Fruit fly (Drosophila melanogaster) whole organism, wandering third instar larva: ENCODE measurements around the gene CG3587.

Experiments
- Abd-B ChIP-seq: fragments of >200 bp; optimal IDR thresholded peaks from 2 replicates; lab custom pipeline; 2017; ENCODE audit warnings: missing biosample characterization, missing genetic modification characterization
- CG32264 ChIP-seq: fragments of 200-800 bp; sonication (Bioruptor generic); optimal IDR thresholded peaks from 2 replicates; lab custom pipeline; 2016; ENCODE audit warnings: missing biosample characterization, missing genetic modification characterization
- CG9705 ChIP-seq: fragments of 200-800 bp; sonication (Bioruptor generic); optimal IDR thresholded peaks from 2 replicates; lab custom pipeline; 2018; ENCODE audit warnings: missing biosample characterization, mild to moderate bottlenecking, missing genetic modification characterization
- CrebA ChIP-seq: fragments of 200-800 bp; sonication (Bioruptor generic); optimal IDR thresholded peaks from 2 replicates; lab custom pipeline; 2016; ENCODE audit warnings: missing biosample characterization, mild to moderate bottlenecking, missing genetic modification characterization, borderline replicate concordance
- Dfd ChIP-seq: fragments of >200 bp; optimal IDR thresholded peaks from 2 replicates; lab custom pipeline; 2017; ENCODE audit warnings: missing biosample characterization, missing genetic modification characterization
- Dif ChIP-seq: fragments of 200-275, 200-300 bp; sonication (Bioruptor generic); optimal IDR thresholded peaks from 2 replicates; lab custom pipeline; 2018; ENCODE audit warnings: missing biosample characterization, missing genetic modification characterization; ENCODE audit not compliant: partially characterized antibody
- GATAd ChIP-seq: sonication (Bioruptor generic); optimal IDR thresholded peaks from 2 replicates; lab custom pipeline; 2016; ENCODE audit warnings: missing biosample characterization, missing genetic modification characterization
- HLH106 ChIP-seq: fragments of 200-800 bp; optimal IDR thresholded peaks from 3 replicates; lab custom pipeline; 2019; ENCODE audit warnings: missing biosample characterization, mild to moderate bottlenecking, missing genetic modification characterization, moderate library complexity
- Hnf4 ChIP-seq: fragments of 200-800 bp; sonication (Bioruptor generic); optimal IDR thresholded peaks from 2 replicates; lab custom pipeline; 2016; ENCODE audit warnings: missing biosample characterization, mild to moderate bottlenecking, missing genetic modification characterization
- Hr78 ChIP-seq: fragments of >200 bp; optimal IDR thresholded peaks from 2 replicates; lab custom pipeline; 2017; ENCODE audit warnings: missing biosample characterization, missing genetic modification characterization
- Hr83 ChIP-seq: fragments of 200-300 bp; sonication (Bioruptor generic); optimal IDR thresholded peaks from 2 replicates; lab custom pipeline; 2016; ENCODE audit warnings: missing biosample characterization, mild to moderate bottlenecking, missing genetic modification characterization, moderate library complexity; ENCODE audit not compliant: poor library complexity, severe bottlenecking
- Jra ChIP-seq: sonication (Bioruptor generic); optimal IDR thresholded peaks from 2 replicates; lab custom pipeline; 2016; ENCODE audit warnings: missing biosample characterization, missing genetic modification characterization
- Mio ChIP-seq: sonication (Bioruptor generic); optimal IDR thresholded peaks from 2 replicates; lab custom pipeline; 2016; ENCODE audit warnings: missing biosample characterization, missing genetic modification characterization
- Myc ChIP-seq: fragments of >200 bp; optimal IDR thresholded peaks from 2 replicates; lab custom pipeline; 2017
- N ChIP-seq: fragments of >200 bp; optimal IDR thresholded peaks from 2 replicates; lab custom pipeline; 2018; ENCODE audit warnings: missing biosample characterization, missing external identifiers, missing genetic modification characterization
- OdsH ChIP-seq: fragments of 200-800 bp; sonication (Bioruptor generic); optimal IDR thresholded peaks from 2 replicates; lab custom pipeline; 2016; ENCODE audit warnings: missing biosample characterization, mild to moderate bottlenecking, missing genetic modification characterization
- Rel ChIP-seq, 2 experiments: fragments of 200-800 bp; sonication (Bioruptor generic) in 1 of 2; optimal IDR thresholded peaks; 2 replicates in 1 of 2; 3 replicates in 1 of 2; lab custom pipeline; 2016 to 2019; ENCODE audit warnings: mild to moderate bottlenecking in 2 of 2, missing biosample characterization in 2 of 2, missing genetic modification characterization in 2 of 2, moderate library complexity in 1 of 2
- Sp1 ChIP-seq: fragments of 200-800 bp; sonication (Bioruptor generic); optimal IDR thresholded peaks from 3 replicates; lab custom pipeline; 2019; ENCODE audit warnings: missing biosample characterization, mild to moderate bottlenecking, missing genetic modification characterization, moderate library complexity
- Vsx2 ChIP-seq: fragments of 200-300, 225-300 bp; sonication (Bioruptor generic); optimal IDR thresholded peaks from 2 replicates; lab custom pipeline; 2018; ENCODE audit warnings: missing biosample characterization, missing genetic modification characterization; ENCODE audit not compliant: partially characterized antibody
- br ChIP-seq: fragments of 200-800 bp; sonication (Bioruptor generic); optimal IDR thresholded peaks from 2 replicates; lab custom pipeline; 2016; ENCODE audit warnings: missing biosample characterization, missing genetic modification characterization
- brk ChIP-seq: fragments of 200-800 bp; sonication (Bioruptor generic); optimal IDR thresholded peaks from 2 replicates; lab custom pipeline; 2016; ENCODE audit warnings: missing biosample characterization, mild to moderate bottlenecking, missing genetic modification characterization
- dl ChIP-seq, 2 experiments: fragments of 175-275, 200-275 bp in 1 of 2; fragments of 200-275 bp in 1 of 2; sonication (Bioruptor generic); optimal IDR thresholded peaks; lab custom pipeline; 2018; ENCODE audit warnings: mild to moderate bottlenecking in 2 of 2, missing biosample characterization in 2 of 2, missing genetic modification characterization in 2 of 2, moderate library complexity in 2 of 2; ENCODE audit not compliant: partially characterized antibody in 2 of 2, insufficient read depth in 1 of 2
- dmrt93B ChIP-seq: fragments of 200-800 bp; sonication (Bioruptor generic); optimal IDR thresholded peaks from 2 replicates; lab custom pipeline; 2018; ENCODE audit warnings: missing biosample characterization, mild to moderate bottlenecking, missing genetic modification characterization
- dsf ChIP-seq: sonication (Bioruptor generic); optimal IDR thresholded peaks from 2 replicates; lab custom pipeline; 2016; ENCODE audit warnings: missing biosample characterization, missing genetic modification characterization, borderline replicate concordance
- ey ChIP-seq: fragments of 200-800 bp; sonication (Bioruptor generic); optimal IDR thresholded peaks from 2 replicates; lab custom pipeline; 2016; ENCODE audit warnings: missing biosample characterization, missing genetic modification characterization
- foxo ChIP-seq, 2 experiments: fragments of 200-800 bp; sonication (Bioruptor generic); optimal IDR thresholded peaks; 2 replicates in 1 of 2; 3 replicates in 1 of 2; lab custom pipeline; 2016 to 2017; ENCODE audit warnings: missing biosample characterization in 2 of 2, missing genetic modification characterization in 2 of 2
- fru ChIP-seq: fragments of 200-800 bp; sonication (Bioruptor generic); optimal IDR thresholded peaks from 3 replicates; lab custom pipeline; 2016; ENCODE audit warnings: missing biosample characterization, mild to moderate bottlenecking, missing genetic modification characterization
- h ChIP-seq: fragments of 200-800 bp; sonication (Bioruptor generic); optimal IDR thresholded peaks from 3 replicates; lab custom pipeline; 2016; ENCODE audit warnings: missing biosample characterization, mild to moderate bottlenecking, missing genetic modification characterization
- jim ChIP-seq: fragments of 175-275, 200-325 bp; sonication (Bioruptor generic); optimal IDR thresholded peaks from 2 replicates; lab custom pipeline; 2016; ENCODE audit warnings: missing biosample characterization, mild to moderate bottlenecking, missing genetic modification characterization
- lola ChIP-seq: fragments of >200 bp; optimal IDR thresholded peaks from 2 replicates; lab custom pipeline; 2017; ENCODE audit warnings: missing biosample characterization, missing genetic modification characterization
- pan ChIP-seq: fragments of >200 bp; optimal IDR thresholded peaks from 2 replicates; lab custom pipeline; 2017
- psq ChIP-seq: fragments of 200-800 bp; sonication (Bioruptor generic); optimal IDR thresholded peaks from 3 replicates; lab custom pipeline; 2017; ENCODE audit warnings: missing biosample characterization, mild to moderate bottlenecking, missing genetic modification characterization, moderate library complexity
- rgr ChIP-seq: fragments of 200-800 bp; sonication (Bioruptor generic); optimal IDR thresholded peaks from 3 replicates; lab custom pipeline; 2016; ENCODE audit warnings: missing biosample characterization, mild to moderate bottlenecking, missing genetic modification characterization
- sage ChIP-seq: fragments of 200-800 bp; sonication (Bioruptor generic); optimal IDR thresholded peaks from 2 replicates; lab custom pipeline; 2016; ENCODE audit warnings: missing biosample characterization, mild to moderate bottlenecking, missing genetic modification characterization
- sv ChIP-seq: fragments of 200-800 bp; sonication (Bioruptor generic); optimal IDR thresholded peaks from 3 replicates; lab custom pipeline; 2016; ENCODE audit warnings: missing biosample characterization, missing genetic modification characterization
- tai ChIP-seq: sonication (Bioruptor generic); optimal IDR thresholded peaks from 2 replicates; lab custom pipeline; 2016; ENCODE audit warnings: missing biosample characterization, missing genetic modification characterization
- usp ChIP-seq: fragments of >200 bp; optimal IDR thresholded peaks from 2 replicates; lab custom pipeline; 2017; ENCODE audit warnings: missing biosample characterization, missing genetic modification characterization
- woc ChIP-seq: sonication (Bioruptor generic); optimal IDR thresholded peaks from 2 replicates; lab custom pipeline; 2016; ENCODE audit warnings: missing biosample characterization, mild to moderate bottlenecking, missing genetic modification characterization

CG3587 gene

DNA sequence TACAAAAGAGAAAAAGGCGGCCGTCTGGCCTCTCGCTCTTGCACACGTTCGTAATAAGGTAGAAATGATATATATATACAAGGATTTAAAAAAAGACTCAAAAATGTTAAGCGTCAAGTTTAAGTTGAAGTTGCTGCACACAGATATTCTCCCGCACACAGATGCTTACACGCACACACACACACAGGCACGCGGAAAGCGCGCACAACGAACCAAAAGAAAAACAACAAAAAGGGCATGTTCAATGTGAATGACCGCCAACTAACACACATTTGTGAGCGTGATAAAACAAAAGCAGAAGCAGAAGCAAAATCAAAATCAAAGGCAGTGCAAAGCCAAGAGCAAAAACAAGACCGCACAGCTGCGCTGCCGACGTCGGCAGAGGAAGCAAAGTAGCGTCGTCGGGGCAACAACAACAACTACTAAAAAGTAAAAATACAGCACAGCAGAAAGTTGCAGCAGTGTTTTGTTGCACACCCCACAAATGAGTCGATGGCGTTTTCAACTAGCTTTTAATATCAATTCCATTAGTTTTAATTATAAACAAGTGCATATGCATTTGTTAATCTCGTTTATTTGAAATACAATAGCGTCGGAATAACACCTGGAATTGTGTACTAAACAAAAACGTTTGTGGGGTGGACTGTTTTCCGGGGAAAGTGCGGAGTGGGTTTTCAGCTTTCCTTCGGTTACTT lies 7.2 kb downstream of the CG3587 start (continued):
- TF ChIP-seq psq (GFP tag; lab: Kevin White, UChicago): peak; percentile 94
- TF ChIP-seq N (GFP tag; lab: Kevin White, UChicago): no peak
- no peak for TF ChIP-seq Vsx2
- TF ChIP-seq CG9705 (GFP tag; lab: Kevin White, UChicago): peak; percentile 95
- TF ChIP-seq Abd-B (GFP tag; lab: Kevin White, UChicago): no peak
- peak; percentile 97 for TF ChIP-seq woc

DNA sequence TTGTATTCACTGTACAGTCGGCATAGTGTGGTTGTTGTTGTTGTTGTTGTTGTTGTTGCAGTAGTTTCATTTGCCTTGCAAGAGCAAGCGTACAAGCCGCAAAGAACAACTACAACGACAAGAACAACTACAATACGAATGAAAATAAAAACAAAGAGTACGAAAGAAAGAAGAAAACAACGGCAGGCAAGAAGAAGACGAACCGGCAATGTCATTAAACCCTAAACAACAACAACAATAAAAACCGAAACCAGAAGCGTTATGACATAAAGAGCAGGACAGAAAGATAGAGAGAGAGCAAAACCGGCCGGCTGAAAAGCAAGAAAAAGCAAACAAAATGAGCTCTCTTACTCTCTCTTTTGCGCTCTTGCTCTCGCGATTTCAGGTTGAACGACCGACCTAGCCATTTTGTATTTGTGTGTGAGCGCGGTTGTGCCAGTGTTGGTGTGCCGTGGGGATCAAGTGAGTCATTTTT lies 7.8 kb downstream of the CG3587 start:
- TF ChIP-seq rgr (GFP tag; lab: Kevin White, UChicago): no peak
- peak; percentile 75 for TF ChIP-seq psq (GFP tag; lab: Kevin White, UChicago)
- no peak for TF ChIP-seq sv (GFP tag; lab: Kevin White, UChicago)
- TF ChIP-seq dl (GFP tag; optimal IDR thresholded peaks at IDR 0.05; lab: Kevin White, UChicago; ENCODE audit: insufficient read depth in 1 of 2, partially characterized antibody in 2 of 2): peak; percentile 84 to 92
- peak; percentile 84 for TF ChIP-seq Dif (GFP tag; lab: Kevin White, UChicago)
- no peak for TF ChIP-seq Abd-B (GFP tag; lab: Kevin White, UChicago)
- no peak for TF ChIP-seq Rel (GFP tag; optimal IDR thresholded peaks at IDR 0.05; lab: Kevin White, UChicago)
- TF ChIP-seq Rel (tag; optimal IDR thresholded peaks at IDR 0.05; lab: Kevin White, UChicago): no peak
- TF ChIP-seq woc: peak; percentile 45
- TF ChIP-seq Hnf4 (GFP tag; lab: Kevin White, UChicago): no peak

DNA sequence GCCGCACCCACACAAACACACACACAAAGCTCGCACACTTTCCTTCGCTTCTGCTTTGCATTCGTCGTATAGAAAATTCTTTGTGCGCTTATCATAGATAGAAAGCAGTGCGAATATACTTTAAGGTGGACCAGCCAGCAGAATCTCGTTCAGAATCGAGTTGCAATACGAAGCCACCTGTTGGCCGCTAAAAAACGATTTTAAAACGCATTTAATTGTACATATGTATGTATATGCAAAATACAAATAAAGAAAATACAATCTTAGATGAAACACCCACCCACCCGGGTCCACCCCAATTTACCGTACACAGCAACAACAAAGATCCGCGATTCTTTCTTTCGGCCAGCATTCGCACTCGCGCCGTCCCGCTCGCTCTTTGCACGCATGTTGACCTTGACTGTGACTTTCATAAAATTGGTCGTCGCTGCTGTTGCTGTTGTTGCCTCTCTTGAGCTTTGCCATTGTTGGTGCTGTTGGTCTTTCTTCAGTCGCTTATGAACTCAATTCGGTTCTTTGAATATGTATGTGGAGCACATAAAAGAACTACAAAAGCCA lies 8.5 kb downstream of the CG3587 start:
- peak; percentile 70 for TF ChIP-seq CG32264 (GFP tag; lab: Kevin White, UChicago)
- peak; percentile 42 for TF ChIP-seq woc
- peak; percentile 91 for TF ChIP-seq h (GFP tag; lab: Kevin White, UChicago)
- peak; percentile 88 for TF ChIP-seq br (GFP tag; lab: Kevin White, UChicago)
- TF ChIP-seq Myc (lab: Kevin White, UChicago): no peak
- no peak for TF ChIP-seq dsf (GFP tag; lab: Kevin White, UChicago)
- peak; percentile 93 for TF ChIP-seq rgr (GFP tag; lab: Kevin White, UChicago)
- TF ChIP-seq OdsH (GFP tag; lab: Kevin White, UChicago): peak; percentile 91
- TF ChIP-seq brk: peak; percentile 2
- TF ChIP-seq ey (GFP tag; lab: Kevin White, UChicago): peak; percentile 87
- TF ChIP-seq pan (lab: Kevin White, UChicago): no peak
- peak; percentile 91 for TF ChIP-seq fru (GFP tag; lab: Kevin White, UChicago)
- no peak for TF ChIP-seq Abd-B (GFP tag; lab: Kevin White, UChicago)
- no peak for TF ChIP-seq Rel (GFP tag; optimal IDR thresholded peaks at IDR 0.05; lab: Kevin White, UChicago)
- TF ChIP-seq Rel (tag; optimal IDR thresholded peaks at IDR 0.05; lab: Kevin White, UChicago): peak; percentile 72
- no peak for TF ChIP-seq Vsx2
- TF ChIP-seq CrebA: peak; percentile 29
- no peak for TF ChIP-seq dl (GFP tag; optimal IDR thresholded peaks at IDR 0.05; lab: Kevin White, UChicago; ENCODE audit: insufficient read depth in 1 of 2, partially characterized antibody in 2 of 2)
- TF ChIP-seq Sp1: peak; percentile 92
- peak in 1 of 2 experiments; percentile 93 for TF ChIP-seq foxo (GFP tag; optimal IDR thresholded peaks at IDR 0.05; lab: Kevin White, UChicago)
- TF ChIP-seq N (GFP tag; lab: Kevin White, UChicago): no peak
- TF ChIP-seq Jra (GFP tag; lab: Kevin White, UChicago): no peak
- peak; percentile 78 for TF ChIP-seq Hnf4 (GFP tag; lab: Kevin White, UChicago)
- TF ChIP-seq GATAd: no peak
- no peak for TF ChIP-seq jim (GFP tag; lab: Kevin White, UChicago)
- no peak for TF ChIP-seq Hr83 (GFP tag; lab: Kevin White, UChicago)
- TF ChIP-seq Dfd: no peak
- peak; percentile 37 for TF ChIP-seq sage
- peak; percentile 88 for TF ChIP-seq psq (GFP tag; lab: Kevin White, UChicago)
- TF ChIP-seq sv (GFP tag; lab: Kevin White, UChicago): no peak
- TF ChIP-seq tai (GFP tag; lab: Kevin White, UChicago): no peak
- TF ChIP-seq dmrt93B (GFP tag; lab: Kevin White, UChicago): peak; percentile 91
- TF ChIP-seq CG9705 (GFP tag; lab: Kevin White, UChicago): peak; percentile 61
- peak; percentile 71 for TF ChIP-seq Mio (GFP tag; lab: Kevin White, UChicago)
- TF ChIP-seq usp (GFP tag; lab: Kevin White, UChicago): no peak
- TF ChIP-seq Dif (GFP tag; lab: Kevin White, UChicago): no peak
- TF ChIP-seq HLH106 (tag; lab: Kevin White, UChicago): peak; percentile 92
- no peak for TF ChIP-seq lola (GFP tag; lab: Kevin White, UChicago)
- TF ChIP-seq Hr78 (GFP tag; lab: Kevin White, UChicago): no peak
